Worm (Caenorhabditis elegans) whole organism, L3 larva: ENCODE measurements around the gene B0416.3.

Experiments
- nhr-25 ChIP-seq: sonication (generic microtip); optimal IDR thresholded peaks from 2 replicates; lab custom pipeline; 2017; ENCODE audit warnings: missing biosample characterization, missing genetic modification characterization
- pha-4 ChIP-seq: fragments of 150-350 bp; optimal IDR thresholded peaks from 2 replicates; lab custom pipeline; 2014; ENCODE audit warnings: missing biosample characterization, missing genetic modification reagents, missing genetic modification characterization
- tbx-2 ChIP-seq: sonication (generic microtip); optimal IDR thresholded peaks from 2 replicates; lab custom pipeline; 2016; ENCODE audit warnings: mild to moderate bottlenecking, missing genetic modification characterization, missing compliant biosample characterization

- no peak for TF ChIP-seq tbx-2 (tag; lab: Kevin White, UChicago)
- TF ChIP-seq nhr-25 (tag; lab: Kevin White, UChicago), result no peak
- TF ChIP-seq pha-4 (tag; lab: Kevin White, UChicago), result no peak
Measured at ce11 chrX:9295471-9295870, 4.0 kb downstream of the B0416.3 start.
